Worm (Caenorhabditis elegans) whole organism, L2 larva: ENCODE results near the gene C16D9.8.

Experiments
- ceh-82 ChIP-seq: fragments of 150-350 bp; optimal IDR thresholded peaks from 2 replicates; lab custom pipeline; 2014; ENCODE audit warnings: missing biosample characterization, missing genetic modification characterization
- mdl-1 ChIP-seq, 2 experiments: fragments of 150-350 bp in 1 of 2; sonication (generic microtip) in 1 of 2; optimal IDR thresholded peaks; 2 replicates each; lab custom pipeline; 2017; ENCODE audit warnings: missing biosample characterization in 2 of 2, missing genetic modification characterization in 2 of 2
- snpc-4 ChIP-seq: fragments of 150-350 bp; optimal IDR thresholded peaks from 2 replicates; lab custom pipeline; 2014; ENCODE audit warnings: missing biosample characterization, missing genetic modification characterization
- ztf-11 ChIP-seq: sonication (generic microtip); optimal IDR thresholded peaks from 2 replicates; lab custom pipeline; 2017; ENCODE audit warnings: missing biosample characterization, missing genetic modification characterization

DNA sequence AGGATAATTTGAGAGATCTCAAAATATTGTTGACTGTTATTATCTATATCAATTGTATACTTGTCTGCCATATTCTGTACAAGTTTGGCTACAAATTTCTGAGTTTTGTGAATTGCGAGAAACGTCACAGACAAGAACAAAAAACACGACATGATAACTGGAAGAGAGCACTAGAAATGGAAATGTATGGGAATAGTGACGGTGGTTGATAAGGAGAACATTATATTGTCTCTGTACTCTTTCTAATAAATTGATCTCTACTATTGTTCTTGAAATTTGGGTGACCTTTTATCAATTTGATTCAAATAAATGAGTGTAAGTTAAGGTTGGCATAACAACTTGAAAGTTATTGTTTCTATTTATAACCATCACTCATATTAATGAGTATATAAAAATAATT lies 50.5 kb downstream of the C16D9.8 start:
- TF ChIP-seq ceh-82 (tag; lab: Kevin White, UChicago): no peak
- no peak for TF ChIP-seq snpc-4 (tag; lab: Kevin White, UChicago)
- no peak for TF ChIP-seq mdl-1 (tag; optimal IDR thresholded peaks at IDR 0.05; lab: Kevin White, UChicago)
- no peak for TF ChIP-seq ztf-11
